Fruit fly (Drosophila melanogaster) whole organism, wandering third instar larva: ENCODE data around the gene CG15531.

Experiments used
- Abd-B ChIP-seq: fragments of >200 bp; optimal IDR thresholded peaks from 2 replicates; lab custom pipeline; 2017; ENCODE audit warnings: missing biosample characterization, missing genetic modification characterization
- GATAd ChIP-seq: sonication (Bioruptor generic); optimal IDR thresholded peaks from 2 replicates; lab custom pipeline; 2016; ENCODE audit warnings: missing biosample characterization, missing genetic modification characterization
- Hr78 ChIP-seq: fragments of >200 bp; optimal IDR thresholded peaks from 2 replicates; lab custom pipeline; 2017; ENCODE audit warnings: missing biosample characterization, missing genetic modification characterization
- Mio ChIP-seq: sonication (Bioruptor generic); optimal IDR thresholded peaks from 2 replicates; lab custom pipeline; 2016; ENCODE audit warnings: missing biosample characterization, missing genetic modification characterization
- dl ChIP-seq, 2 experiments: fragments of 175-275, 200-275 bp in 1 of 2; fragments of 200-275 bp in 1 of 2; sonication (Bioruptor generic); optimal IDR thresholded peaks; lab custom pipeline; 2018; ENCODE audit warnings: mild to moderate bottlenecking in 2 of 2, missing biosample characterization in 2 of 2, missing genetic modification characterization in 2 of 2, moderate library complexity in 2 of 2; ENCODE audit not compliant: partially characterized antibody in 2 of 2, insufficient read depth in 1 of 2
- dsf ChIP-seq: sonication (Bioruptor generic); optimal IDR thresholded peaks from 2 replicates; lab custom pipeline; 2016; ENCODE audit warnings: missing biosample characterization, missing genetic modification characterization, borderline replicate concordance
- h ChIP-seq: fragments of 200-800 bp; sonication (Bioruptor generic); optimal IDR thresholded peaks from 3 replicates; lab custom pipeline; 2016; ENCODE audit warnings: missing biosample characterization, mild to moderate bottlenecking, missing genetic modification characterization
- lola ChIP-seq: fragments of >200 bp; optimal IDR thresholded peaks from 2 replicates; lab custom pipeline; 2017; ENCODE audit warnings: missing biosample characterization, missing genetic modification characterization
- pan ChIP-seq: fragments of >200 bp; optimal IDR thresholded peaks from 2 replicates; lab custom pipeline; 2017
- psq ChIP-seq: fragments of 200-800 bp; sonication (Bioruptor generic); optimal IDR thresholded peaks from 3 replicates; lab custom pipeline; 2017; ENCODE audit warnings: missing biosample characterization, mild to moderate bottlenecking, missing genetic modification characterization, moderate library complexity
- usp ChIP-seq: fragments of >200 bp; optimal IDR thresholded peaks from 2 replicates; lab custom pipeline; 2017; ENCODE audit warnings: missing biosample characterization, missing genetic modification characterization

DNA sequence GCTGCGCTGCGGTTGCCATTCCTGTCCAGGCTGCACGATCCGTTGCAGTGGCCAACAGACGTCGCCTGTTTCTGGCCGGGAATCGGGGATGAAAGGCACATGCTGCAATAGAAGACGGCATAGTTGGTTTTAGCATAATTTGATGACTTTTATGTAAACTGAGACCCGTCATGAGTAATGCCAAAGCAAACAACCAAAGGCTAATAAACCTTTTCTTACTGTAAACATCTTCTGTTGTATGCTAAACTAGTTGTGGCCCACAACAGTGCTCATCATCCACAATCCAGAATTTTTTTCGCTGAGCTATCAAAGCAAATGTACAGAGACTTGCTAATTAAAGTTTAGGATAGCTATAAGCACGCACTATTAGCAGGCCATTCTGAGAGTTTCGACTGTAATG, 2.8 kb upstream of the CG15531 start:
- TF ChIP-seq Hr78 (GFP tag; lab: Kevin White, UChicago) (no peak), dsf (no peak), pan (lab: Kevin White, UChicago) (no peak), GATAd (GFP tag; lab: Kevin White, UChicago) (no peak), usp (no peak), Mio (GFP tag; lab: Kevin White, UChicago) (no peak), dl (GFP tag; optimal IDR thresholded peaks at IDR 0.05; lab: Kevin White, UChicago; ENCODE audit: insufficient read depth in 1 of 2, partially characterized antibody in 2 of 2) (no peak), Abd-B (GFP tag; lab: Kevin White, UChicago) (no peak), lola (no peak), psq (GFP tag; lab: Kevin White, UChicago) (no peak), h (GFP tag; lab: Kevin White, UChicago) (no peak)
